Worm (Caenorhabditis elegans) whole organism, L3 larva: ENCODE results near the gene srsx-31.

Experiments
- ceh-9 ChIP-seq: sonication (generic microtip); optimal IDR thresholded peaks from 2 replicates; lab custom pipeline; 2018; ENCODE audit warnings: missing biosample characterization, missing genetic modification characterization
- elt-2 ChIP-seq: sonication (generic microtip); optimal IDR thresholded peaks from 2 replicates; lab custom pipeline; 2016; ENCODE audit warnings: missing genetic modification reagents, mild to moderate bottlenecking, missing genetic modification characterization, missing compliant biosample characterization
- fkh-10 ChIP-seq: sonication (generic microtip); optimal IDR thresholded peaks from 2 replicates; lab custom pipeline; 2017; ENCODE audit warnings: missing biosample characterization, missing genetic modification reagents, missing genetic modification characterization
- jun-1 ChIP-seq: fragments of 150-350 bp; optimal IDR thresholded peaks from 2 replicates; lab custom pipeline; 2014; ENCODE audit warnings: missing biosample characterization, missing genetic modification reagents, missing genetic modification characterization
- nhr-76 ChIP-seq: fragments of 150-350 bp; sonication (generic microtip); optimal IDR thresholded peaks from 5 replicates; lab custom pipeline; 2014; ENCODE audit warnings: missing biosample characterization, missing genetic modification characterization
- unc-39 ChIP-seq: sonication (generic microtip); optimal IDR thresholded peaks from 4 replicates; lab custom pipeline; 2017; ENCODE audit warnings: missing biosample characterization, missing genetic modification characterization

- TF ChIP-seq elt-2 (tag; lab: Kevin White, UChicago) (no peak), unc-39 (tag; lab: Kevin White, UChicago) (no peak), jun-1 (no peak), fkh-10 (GFP tag; lab: Kevin White, UChicago) (no peak), nhr-76 (tag; lab: Kevin White, UChicago) (no peak), ceh-9 (tag; lab: Kevin White, UChicago) (no peak)
These were observed 20.5 kb downstream of the srsx-31 start, which contains the start of gene T19B10.5 for ce11 chrV:11234350-11234749.
